Fruit fly (Drosophila melanogaster) whole organism, embryonic: Measurements from ENCODE around the gene CG10638.

Experiments
- Bgb ChIP-seq: fragments of 200-800 bp; sonication (Bioruptor generic); IDR thresholded peaks from 2 replicates; pipeline ENCODE4 v1.3.6; 2022; ENCODE audit warnings: missing biosample characterization, missing genetic modification characterization; ENCODE audit not compliant: partially characterized antibody
- Bteb2 ChIP-seq: fragments of 200-800 bp; sonication (Bioruptor generic); optimal IDR thresholded peaks from 2 replicates; lab custom pipeline; 2016; ENCODE audit warnings: missing biosample characterization, missing genetic modification characterization
- C15 ChIP-seq: fragments of 200-800 bp; sonication (Bioruptor generic); IDR thresholded peaks from 3 replicates; pipeline ENCODE4 v1.3.6; 2022; ENCODE audit warnings: missing biosample characterization, missing genetic modification characterization
- CG10147 ChIP-seq: fragments of 200-800 bp; sonication (Bioruptor generic); optimal IDR thresholded peaks from 2 replicates; lab custom pipeline; 2019; ENCODE audit warnings: missing biosample characterization, mild to moderate bottlenecking, missing genetic modification characterization, moderate library complexity
- CG10274 ChIP-seq: fragments of 200-800 bp; sonication (Bioruptor generic); optimal IDR thresholded peaks from 3 replicates; lab custom pipeline; 2017; ENCODE audit warnings: missing biosample characterization, mild to moderate bottlenecking, missing genetic modification characterization
- CG10462 ChIP-seq: fragments of 200-800 bp; sonication (Bioruptor generic); optimal IDR thresholded peaks from 2 replicates; lab custom pipeline; 2016; ENCODE audit warnings: missing biosample characterization, missing genetic modification characterization
- CG12219 ChIP-seq: fragments of 200-800 bp; sonication (Bioruptor generic); optimal IDR thresholded peaks from 3 replicates; lab custom pipeline; 2018; ENCODE audit warnings: missing biosample characterization, mild to moderate bottlenecking, missing genetic modification characterization
- CG16863 ChIP-seq: fragments of 200-800 bp; sonication (Bioruptor generic); optimal IDR thresholded peaks from 3 replicates; lab custom pipeline; 2016; ENCODE audit warnings: missing biosample characterization, missing genetic modification characterization
- CG17612 ChIP-seq: fragments of 200-800 bp; sonication (Bioruptor generic); IDR thresholded peaks from 2 replicates; pipeline ENCODE4 v1.3.6; 2022; ENCODE audit warnings: missing biosample characterization, missing genetic modification characterization
- CG18262 ChIP-seq: fragments of 200-800 bp; optimal IDR thresholded peaks from 3 replicates; lab custom pipeline; 2019; ENCODE audit warnings: missing biosample characterization, mild to moderate bottlenecking, missing genetic modification characterization, moderate library complexity
- CG3065 ChIP-seq: fragments of 200-800 bp; sonication (Bioruptor generic); optimal IDR thresholded peaks from 2 replicates; lab custom pipeline; 2016; ENCODE audit warnings: missing biosample characterization, missing genetic modification characterization
- CG31365 ChIP-seq: fragments of 200-800 bp; sonication (Bioruptor generic); optimal IDR thresholded peaks from 2 replicates; lab custom pipeline; 2018; ENCODE audit warnings: missing biosample characterization, mild to moderate bottlenecking, missing genetic modification characterization
- CG3407 ChIP-seq: fragments of 200-800 bp; sonication (Bioruptor generic); optimal IDR thresholded peaks from 2 replicates; lab custom pipeline; 2018; ENCODE audit warnings: missing biosample characterization, mild to moderate bottlenecking, missing genetic modification characterization
- CG34422 ChIP-seq: fragments of 200-800 bp; sonication (Bioruptor generic); IDR thresholded peaks from 3 replicates; pipeline ENCODE4 v1.3.6; 2022; ENCODE audit warnings: missing biosample characterization, missing genetic modification characterization
- CG9727 ChIP-seq: fragments of 200-800 bp; sonication (Bioruptor generic); optimal IDR thresholded peaks from 3 replicates; lab custom pipeline; 2017; ENCODE audit warnings: missing biosample characterization, mild to moderate bottlenecking, missing genetic modification characterization
- Dip3 ChIP-seq: fragments of 200-800 bp; sonication (Bioruptor generic); optimal IDR thresholded peaks from 3 replicates; lab custom pipeline; 2016; ENCODE audit warnings: missing biosample characterization, missing genetic modification characterization
- H15 ChIP-seq: fragments of 200-800 bp; sonication (Bioruptor generic); IDR thresholded peaks from 3 replicates; pipeline ENCODE4 v1.3.6; 2022; ENCODE audit warnings: missing biosample characterization, missing genetic modification characterization
- MBD-R2 ChIP-seq: fragments of 200-800 bp; sonication (Bioruptor generic); IDR thresholded peaks from 2 replicates; pipeline ENCODE4 v1.3.6; 2022; ENCODE audit warnings: missing biosample characterization, missing genetic modification characterization
- Meics ChIP-seq: fragments of 200-800 bp; sonication (Bioruptor generic); optimal IDR thresholded peaks from 2 replicates; lab custom pipeline; 2017; ENCODE audit warnings: missing biosample characterization, mild to moderate bottlenecking, missing genetic modification characterization
- NC2β ChIP-seq: fragments of 200-800 bp; sonication (Bioruptor generic); optimal IDR thresholded peaks from 2 replicates; lab custom pipeline; 2016; ENCODE audit warnings: missing biosample characterization, missing genetic modification characterization
- Optix ChIP-seq: fragments of 200-800 bp; sonication (Bioruptor generic); IDR thresholded peaks from 3 replicates; pipeline ENCODE4 v1.3.6; 2022; ENCODE audit warnings: missing biosample characterization, missing genetic modification characterization
- Six4 ChIP-seq: fragments of 200-800 bp; sonication (Bioruptor generic); optimal IDR thresholded peaks from 2 replicates; lab custom pipeline; 2016; ENCODE audit warnings: missing biosample characterization, missing genetic modification characterization
- abd-A ChIP-seq: fragments of 200-800 bp; sonication (Bioruptor generic); optimal IDR thresholded peaks from 3 replicates; lab custom pipeline; 2019; ENCODE audit warnings: missing biosample characterization, mild to moderate bottlenecking, missing genetic modification characterization, moderate library complexity
- ato ChIP-seq: fragments of 200-800 bp; sonication (Bioruptor generic); IDR thresholded peaks from 2 replicates; pipeline ENCODE4 v1.3.6; 2022; ENCODE audit warnings: missing biosample characterization, missing genetic modification characterization; ENCODE audit not compliant: partially characterized antibody
- bsh ChIP-seq, 2 experiments: fragments of 200-800 bp; sonication (Bioruptor generic); optimal IDR thresholded peaks; 2 replicates each; lab custom pipeline; 2017 to 2018; ENCODE audit warnings: mild to moderate bottlenecking in 2 of 2, missing biosample characterization in 2 of 2, missing genetic modification characterization in 2 of 2, moderate library complexity in 1 of 2
- cas ChIP-seq: fragments of 200-800 bp; sonication (Bioruptor generic); IDR thresholded peaks from 2 replicates; pipeline ENCODE4 v1.3.6; 2022; ENCODE audit warnings: missing biosample characterization, missing genetic modification characterization
- chif ChIP-seq, 2 experiments: fragments of 200-800 bp; sonication (Bioruptor generic); optimal IDR thresholded peaks; 3 replicates each; lab custom pipeline; 2016; ENCODE audit warnings: missing biosample characterization in 2 of 2, missing genetic modification characterization in 2 of 2
- croc ChIP-seq: fragments of 200-800 bp; sonication (Bioruptor generic); conservative IDR thresholded peaks from 3 replicates; pipeline ENCODE4 v1.3.6; 2022; ENCODE audit warnings: missing biosample characterization, missing genetic modification characterization
- da ChIP-seq: fragments of 200-800 bp; sonication (Bioruptor generic); optimal IDR thresholded peaks from 2 replicates; lab custom pipeline; 2016; ENCODE audit warnings: missing biosample characterization, missing genetic modification characterization
- dm ChIP-seq: fragments of 200-800 bp; sonication (Bioruptor generic); optimal IDR thresholded peaks from 3 replicates; lab custom pipeline; 2016; ENCODE audit warnings: missing biosample characterization, missing genetic modification characterization
- dmrt11E ChIP-seq: fragments of 200-800 bp; sonication (Bioruptor generic); optimal IDR thresholded peaks from 3 replicates; lab custom pipeline; 2018; ENCODE audit warnings: missing biosample characterization, mild to moderate bottlenecking, missing genetic modification characterization, moderate library complexity
- dysf ChIP-seq: fragments of 200-800 bp; sonication (Bioruptor generic); IDR thresholded peaks from 3 replicates; pipeline ENCODE4 v1.3.6; 2022; ENCODE audit warnings: missing biosample characterization, missing genetic modification characterization
- eve ChIP-seq, 2 experiments: fragments of >200 bp; optimal IDR thresholded peaks; 2 replicates each; lab custom pipeline; 2017; ENCODE audit warnings: missing biosample characterization in 2 of 2, missing genetic modification characterization in 2 of 2
- ftz-f1 ChIP-seq: fragments of 200-800 bp; sonication (Bioruptor generic); optimal IDR thresholded peaks from 2 replicates; lab custom pipeline; 2016; ENCODE audit warnings: missing biosample characterization, missing genetic modification characterization
- ham ChIP-seq: fragments of 200-800 bp; sonication (Bioruptor generic); IDR thresholded peaks from 2 replicates; pipeline ENCODE4 v1.3.6; 2022; ENCODE audit warnings: missing biosample characterization, missing genetic modification characterization
- her ChIP-seq: fragments of 200-800 bp; sonication (Bioruptor generic); optimal IDR thresholded peaks from 2 replicates; lab custom pipeline; 2016; ENCODE audit warnings: missing biosample characterization, missing genetic modification characterization
- hth ChIP-seq: fragments of >200 bp; optimal IDR thresholded peaks from 2 replicates; lab custom pipeline; 2017; ENCODE audit warnings: inconsistent platforms
- ind ChIP-seq: fragments of 200-800 bp; sonication (Bioruptor generic); optimal IDR thresholded peaks from 3 replicates; lab custom pipeline; 2016; ENCODE audit warnings: missing biosample characterization, missing genetic modification characterization
- ken ChIP-seq: fragments of 200-800 bp; sonication (Bioruptor generic); IDR thresholded peaks from 3 replicates; pipeline ENCODE4 v1.3.6; 2022; ENCODE audit warnings: missing biosample characterization, missing genetic modification characterization
- lbe ChIP-seq: fragments of 200-800 bp; sonication (Bioruptor generic); optimal IDR thresholded peaks from 2 replicates; lab custom pipeline; 2016; ENCODE audit warnings: missing biosample characterization, mild to moderate bottlenecking, missing genetic modification characterization
- lilli ChIP-seq: fragments of 200-800 bp; sonication (Bioruptor generic); optimal IDR thresholded peaks from 3 replicates; lab custom pipeline; 2016; ENCODE audit warnings: missing biosample characterization, missing genetic modification characterization
- mam ChIP-seq: fragments of 200-800 bp; sonication (Bioruptor generic); optimal IDR thresholded peaks from 3 replicates; lab custom pipeline; 2016; ENCODE audit warnings: missing biosample characterization, missing genetic modification characterization
- mirr ChIP-seq: fragments of 200-800 bp; sonication (Bioruptor generic); optimal IDR thresholded peaks from 3 replicates; lab custom pipeline; 2018; ENCODE audit warnings: missing biosample characterization, mild to moderate bottlenecking, missing genetic modification characterization
- peb ChIP-seq: fragments of 200-800 bp; sonication (Bioruptor generic); IDR thresholded peaks from 2 replicates; pipeline ENCODE4 v1.3.6; 2022; ENCODE audit warnings: missing biosample characterization, missing genetic modification characterization
- ranshi ChIP-seq: fragments of 200-800 bp; sonication (Bioruptor generic); IDR thresholded peaks from 2 replicates; pipeline ENCODE4 v1.3.6; 2022; ENCODE audit warnings: missing biosample characterization, missing genetic modification characterization
- scrt ChIP-seq: fragments of 200-800 bp; sonication (Bioruptor generic); optimal IDR thresholded peaks from 2 replicates; lab custom pipeline; 2018; ENCODE audit warnings: missing biosample characterization, mild to moderate bottlenecking, missing genetic modification characterization, moderate library complexity
- ssp ChIP-seq: fragments of 200-800 bp; sonication (Bioruptor generic); IDR thresholded peaks from 2 replicates; pipeline ENCODE4 v1.3.6; 2022; ENCODE audit warnings: missing biosample characterization, missing genetic modification characterization
- stc ChIP-seq: fragments of 200-800 bp; sonication (Bioruptor generic); IDR thresholded peaks from 2 replicates; pipeline ENCODE4 v1.3.6; 2022; ENCODE audit warnings: missing biosample characterization, missing genetic modification characterization
- trem ChIP-seq: fragments of 200-800 bp; optimal IDR thresholded peaks from 3 replicates; lab custom pipeline; 2019; ENCODE audit warnings: missing biosample characterization, mild to moderate bottlenecking, missing genetic modification characterization, moderate library complexity
- wek ChIP-seq: fragments of 200-800 bp; sonication (Bioruptor generic); optimal IDR thresholded peaks from 3 replicates; lab custom pipeline; 2018; ENCODE audit warnings: missing biosample characterization, mild to moderate bottlenecking, missing genetic modification characterization, moderate library complexity
- wor ChIP-seq: fragments of 200-800 bp; sonication (Bioruptor generic); IDR thresholded peaks from 2 replicates; pipeline ENCODE4 v1.3.6; 2022; ENCODE audit warnings: missing biosample characterization, missing genetic modification characterization
- zf30C ChIP-seq: fragments of 200-800 bp; sonication (Bioruptor generic); optimal IDR thresholded peaks from 3 replicates; lab custom pipeline; 2018; ENCODE audit warnings: missing biosample characterization, mild to moderate bottlenecking, missing genetic modification characterization

CG10638 gene

dm6 chr3L:12482917-12483316 lies 18.2 kb downstream of the CG10638 start (continued):
- TF ChIP-seq eve (GFP tag; optimal IDR thresholded peaks at IDR 0.05; lab: Kevin White, UChicago) (peak in 1 of 2 experiments; percentile 93), ken (GFP tag; lab: Robert Waterston, UW) (peak; percentile 27; the same call in 1 of the 3 replicates), CG9727 (GFP tag; lab: Kevin White, UChicago) (peak; percentile 76), C15 (GFP tag; lab: Robert Waterston, UW) (no peak), CG34422 (peak; percentile 64; the same call in 2 of the 3 replicates), Dip3 (peak; percentile 14), mirr (GFP tag; lab: Kevin White, UChicago) (peak; percentile 10), bsh (GFP tag; optimal IDR thresholded peaks at IDR 0.05; lab: Kevin White, UChicago) (peak; percentile 55 to 71), dmrt11E (tag; lab: Kevin White, UChicago) (peak; percentile 54), dm (GFP tag; lab: Kevin White, UChicago) (peak; percentile 45), stc (GFP tag; lab: Robert Waterston, UW) (peak; percentile 77), trem (peak; percentile 50), wek (no peak), her (GFP tag; lab: Kevin White, UChicago) (no peak), wor (GFP tag; lab: Robert Waterston, UW) (peak; percentile 25; the same call in 1 of the 2 replicates), ind (GFP tag; lab: Kevin White, UChicago) (peak; percentile 72), hth (lab: Kevin White, UChicago) (no peak), cas (GFP tag; lab: Robert Waterston, UW) (no peak), Bgb (GFP tag; lab: Robert Waterston, UW) (no peak), CG12219 (GFP tag; lab: Kevin White, UChicago) (peak; percentile 52), CG17612 (GFP tag; lab: Robert Waterston, UW) (no peak; the same call in 1 of the 2 replicates), ham (GFP tag; lab: Robert Waterston, UW) (no peak), CG3065 (GFP tag; lab: Kevin White, UChicago) (peak; percentile 24), CG3407 (GFP tag; lab: Kevin White, UChicago) (peak; percentile 54), scrt (GFP tag; lab: Kevin White, UChicago) (peak; percentile 46), ranshi (GFP tag; lab: Robert Waterston, UW) (peak; percentile 58), dysf (peak; percentile 78), CG10462 (GFP tag; lab: Kevin White, UChicago) (peak; percentile 47), zf30C (GFP tag; lab: Kevin White, UChicago) (no peak), Meics (peak; percentile 77), da (GFP tag; lab: Kevin White, UChicago) (peak; percentile 15), CG10147 (peak; percentile 72), CG10274 (GFP tag; lab: Kevin White, UChicago) (peak; percentile 28), lbe (GFP tag; lab: Kevin White, UChicago) (no peak), ftz-f1 (GFP tag; lab: Kevin White, UChicago) (no peak), CG18262 (tag; lab: Kevin White, UChicago) (peak; percentile 88), NC2β (peak; percentile 55), lilli (GFP tag; lab: Kevin White, UChicago) (peak; percentile 70), chif (GFP tag; optimal IDR thresholded peaks at IDR 0.05; lab: Kevin White, UChicago) (peak; percentile 47 to 65), CG16863 (GFP tag; lab: Kevin White, UChicago) (peak; percentile 60), H15 (GFP tag; lab: Robert Waterston, UW) (peak; percentile 62; the same call in 1 of the 3 replicates), Optix (0 out of 3 replicates have a peak, but pooled peaks have one; percentile 35), abd-A (tag; lab: Kevin White, UChicago) (no peak), peb (GFP tag; lab: Robert Waterston, UW) (peak; percentile 55; the same call in 1 of the 2 replicates), ato (GFP tag; lab: Robert Waterston, UW) (no peak), croc (GFP tag; lab: Robert Waterston, UW) (peak; percentile 46; the same call in 2 of the 3 replicates), MBD-R2 (GFP tag; lab: Robert Waterston, UW) (no peak), Bteb2 (GFP tag; lab: Kevin White, UChicago) (peak; percentile 52), Six4 (peak; percentile 60), CG31365 (tag; lab: Kevin White, UChicago) (no peak), mam (GFP tag; lab: Kevin White, UChicago) (peak; percentile 45), ssp (GFP tag; lab: Robert Waterston, UW) (peak; percentile 47)
